Fruit fly (Drosophila melanogaster) whole organism, embryonic: ENCODE data around the gene Capr.
A peak's percentile ranks its signal among the peaks of the same experiment; 100 is the strongest.

Experiments
- Aef1 ChIP-seq: fragments of 200-800 bp; sonication (Bioruptor generic); IDR thresholded peaks from 3 replicates; pipeline ENCODE4 v1.3.6; 2022; ENCODE audit warnings: missing biosample characterization, missing genetic modification characterization
- B-H2 ChIP-seq: fragments of 200-800 bp; sonication (Bioruptor generic); optimal IDR thresholded peaks from 2 replicates; lab custom pipeline; 2018; ENCODE audit warnings: missing biosample characterization, mild to moderate bottlenecking, missing genetic modification characterization
- BEAF-32 ChIP-seq: fragments of 200-800 bp; sonication (Bioruptor generic); optimal IDR thresholded peaks from 3 replicates; lab custom pipeline; 2017; ENCODE audit warnings: missing biosample characterization, missing genetic modification characterization, mild to moderate bottlenecking, moderate library complexity, missing genetic modification reagents
- CG10366 ChIP-seq: fragments of 200-800 bp; sonication (Bioruptor generic); IDR thresholded peaks from 2 replicates; pipeline ENCODE4 v1.3.6; 2022; ENCODE audit warnings: missing biosample characterization, missing genetic modification characterization
- CG11247 ChIP-seq: fragments of 200-800 bp; sonication (Bioruptor generic); IDR thresholded peaks from 2 replicates; pipeline ENCODE4 v1.3.6; 2022; ENCODE audit warnings: missing biosample characterization, missing genetic modification characterization
- CG11398 ChIP-seq: fragments of 200-800 bp; sonication (Bioruptor generic); optimal IDR thresholded peaks from 2 replicates; lab custom pipeline; 2016; ENCODE audit warnings: missing biosample characterization, missing genetic modification characterization
- CG12071 ChIP-seq: fragments of 200-800 bp; sonication (Bioruptor generic); optimal IDR thresholded peaks from 3 replicates; lab custom pipeline; 2018; ENCODE audit warnings: missing biosample characterization, mild to moderate bottlenecking, missing genetic modification characterization
- CG12219 ChIP-seq: fragments of 200-800 bp; sonication (Bioruptor generic); optimal IDR thresholded peaks from 3 replicates; lab custom pipeline; 2018; ENCODE audit warnings: missing biosample characterization, mild to moderate bottlenecking, missing genetic modification characterization
- CG12299 ChIP-seq: fragments of 200-800 bp; sonication (Bioruptor generic); optimal IDR thresholded peaks from 2 replicates; lab custom pipeline; 2018; ENCODE audit warnings: missing biosample characterization, mild to moderate bottlenecking, missing genetic modification characterization
- CG14667 ChIP-seq: fragments of 200-800 bp; sonication (Bioruptor generic); IDR thresholded peaks from 2 replicates; pipeline ENCODE4 v1.3.6; 2022; ENCODE audit warnings: missing biosample characterization, missing genetic modification characterization
- CG14860 ChIP-seq: fragments of 200-800 bp; sonication (Bioruptor generic); IDR thresholded peaks from 3 replicates; pipeline ENCODE4 v1.3.6; 2022; ENCODE audit warnings: missing biosample characterization, missing genetic modification characterization; ENCODE audit not compliant: partially characterized antibody
- CG16863 ChIP-seq: fragments of 200-800 bp; sonication (Bioruptor generic); optimal IDR thresholded peaks from 3 replicates; lab custom pipeline; 2016; ENCODE audit warnings: missing biosample characterization, missing genetic modification characterization
- CG17186 ChIP-seq: fragments of 200-800 bp; sonication (Bioruptor generic); optimal IDR thresholded peaks from 3 replicates; lab custom pipeline; 2017; ENCODE audit warnings: missing biosample characterization, missing genetic modification reagents, missing genetic modification characterization
- CG2712 ChIP-seq: fragments of 200-800 bp; optimal IDR thresholded peaks from 3 replicates; lab custom pipeline; 2019; ENCODE audit warnings: missing biosample characterization, mild to moderate bottlenecking, missing genetic modification characterization, moderate library complexity
- CG30020 ChIP-seq: fragments of 200-800 bp; optimal IDR thresholded peaks from 2 replicates; lab custom pipeline; 2019; ENCODE audit warnings: missing biosample characterization, mild to moderate bottlenecking, missing genetic modification characterization, moderate library complexity
- CG32532 ChIP-seq: fragments of 200-800 bp; sonication (Bioruptor generic); IDR thresholded peaks from 2 replicates; pipeline ENCODE4 v1.3.6; 2022; ENCODE audit warnings: missing biosample characterization, missing genetic modification characterization
- CG3726 ChIP-seq: fragments of 200-800 bp; sonication (Bioruptor generic); IDR thresholded peaks from 3 replicates; pipeline ENCODE4, ENCODE4 v1.3.6; 2022; ENCODE audit warnings: missing biosample characterization, missing genetic modification characterization
- CG3838 ChIP-seq: fragments of 200-800 bp; sonication (Bioruptor generic); optimal IDR thresholded peaks from 3 replicates; lab custom pipeline; 2016; ENCODE audit warnings: missing biosample characterization, missing genetic modification characterization
- CG4360 ChIP-seq: fragments of 200-800 bp; sonication (Bioruptor generic); IDR thresholded peaks from 2 replicates; pipeline ENCODE4 v1.3.6; 2022; ENCODE audit warnings: missing biosample characterization, missing genetic modification characterization
- CG4707 ChIP-seq: fragments of 200-800 bp; sonication (Bioruptor generic); optimal IDR thresholded peaks from 2 replicates; lab custom pipeline; 2018; ENCODE audit warnings: missing biosample characterization, mild to moderate bottlenecking, missing genetic modification characterization, moderate library complexity
- CG6175 ChIP-seq: fragments of 200-800 bp; sonication (Bioruptor generic); IDR thresholded peaks from 3 replicates; pipeline ENCODE4 v1.3.6; 2022; ENCODE audit warnings: missing biosample characterization, missing genetic modification characterization
- CG6654 ChIP-seq: fragments of 200-800 bp; sonication (Bioruptor generic); optimal IDR thresholded peaks from 2 replicates; lab custom pipeline; 2017; ENCODE audit warnings: missing biosample characterization, mild to moderate bottlenecking, missing genetic modification characterization
- CG6689 ChIP-seq: fragments of 200-800 bp; sonication (Bioruptor generic); IDR thresholded peaks from 2 replicates; pipeline ENCODE4 v1.3.6; 2022; ENCODE audit warnings: missing biosample characterization, missing genetic modification characterization
- CG7963 ChIP-seq: fragments of 200-800 bp; sonication (Bioruptor generic); IDR thresholded peaks from 3 replicates; pipeline ENCODE4 v1.3.6; 2022; ENCODE audit warnings: missing biosample characterization, missing genetic modification characterization; ENCODE audit not compliant: partially characterized antibody
- CG9876 ChIP-seq: fragments of 200-800 bp; sonication (Bioruptor generic); optimal IDR thresholded peaks from 2 replicates; lab custom pipeline; 2016; ENCODE audit warnings: missing biosample characterization, missing genetic modification characterization
- Chrac-16 ChIP-seq: fragments of 200-800 bp; sonication (Bioruptor generic); optimal IDR thresholded peaks from 3 replicates; lab custom pipeline; 2016; ENCODE audit warnings: missing biosample characterization, missing genetic modification characterization
- Dfd ChIP-seq, 2 experiments: fragments of >200 bp; optimal IDR thresholded peaks; 2 replicates each; lab custom pipeline; 2017; ENCODE audit warnings: missing biosample characterization in 2 of 2, missing genetic modification characterization in 2 of 2
- HLH3B ChIP-seq: fragments of 200-800 bp; sonication (Bioruptor generic); IDR thresholded peaks from 2 replicates; pipeline ENCODE4 v1.3.6; 2022; ENCODE audit warnings: missing biosample characterization, missing genetic modification characterization
- HmgZ ChIP-seq: fragments of 200-800 bp; sonication (Bioruptor generic); optimal IDR thresholded peaks from 2 replicates; lab custom pipeline; 2018; ENCODE audit warnings: missing biosample characterization, mild to moderate bottlenecking, missing genetic modification characterization
- Hr78 ChIP-seq, 2 experiments: fragments of 200-800 bp in 1 of 2; fragments of >200 bp in 1 of 2; sonication (Bioruptor generic) in 1 of 2; optimal IDR thresholded peaks; 2 replicates each; lab custom pipeline; 2017 to 2019; ENCODE audit warnings: missing biosample characterization in 2 of 2, missing genetic modification characterization in 2 of 2, mild to moderate bottlenecking in 1 of 2, moderate library complexity in 1 of 2
- Lim3 ChIP-seq: fragments of 200-800 bp; sonication (Bioruptor generic); IDR thresholded peaks from 2 replicates; pipeline ENCODE4 v1.3.6; 2022; ENCODE audit warnings: missing biosample characterization, missing genetic modification characterization
- Lpt ChIP-seq: fragments of >200 bp; optimal IDR thresholded peaks from 2 replicates; lab custom pipeline; 2018; ENCODE audit warnings: missing biosample characterization, missing genetic modification characterization
- Oaz ChIP-seq: fragments of 200-800 bp; sonication (Bioruptor generic); IDR thresholded peaks from 2 replicates; pipeline ENCODE4 v1.3.6; 2022; ENCODE audit warnings: missing biosample characterization, missing genetic modification characterization
- PHDP ChIP-seq: fragments of 200-800 bp; sonication (Bioruptor generic); optimal IDR thresholded peaks from 3 replicates; lab custom pipeline; 2018; ENCODE audit warnings: missing biosample characterization, mild to moderate bottlenecking, missing genetic modification characterization, moderate library complexity
- Rx ChIP-seq: fragments of 200-800 bp; sonication (Bioruptor generic); IDR thresholded peaks from 2 replicates; pipeline ENCODE4 v1.3.6; 2022; ENCODE audit warnings: missing biosample characterization, missing genetic modification characterization
- Side ChIP-seq: fragments of 200-800 bp; sonication (Bioruptor generic); optimal IDR thresholded peaks from 2 replicates; lab custom pipeline; 2016; ENCODE audit warnings: missing biosample characterization, missing genetic modification characterization
- Sin3A ChIP-seq: fragments of >200 bp; optimal IDR thresholded peaks from 2 replicates; lab custom pipeline; 2018
- Sry-δ ChIP-seq: fragments of 200-800 bp; sonication (Bioruptor generic); optimal IDR thresholded peaks from 2 replicates; lab custom pipeline; 2016; ENCODE audit warnings: missing biosample characterization, missing genetic modification characterization
- crc ChIP-seq: fragments of 200-800 bp; sonication (Bioruptor generic); optimal IDR thresholded peaks from 2 replicates; lab custom pipeline; 2016; ENCODE audit warnings: missing biosample characterization, missing genetic modification characterization
- crol ChIP-seq: fragments of 200-800 bp; sonication (Bioruptor generic); IDR thresholded peaks from 2 replicates; pipeline ENCODE4 v1.3.6; 2022; ENCODE audit warnings: missing biosample characterization, missing genetic modification characterization
- dysf ChIP-seq: fragments of 200-800 bp; sonication (Bioruptor generic); IDR thresholded peaks from 3 replicates; pipeline ENCODE4 v1.3.6; 2022; ENCODE audit warnings: missing biosample characterization, missing genetic modification characterization
- h ChIP-seq: fragments of >200 bp; optimal IDR thresholded peaks from 2 replicates; lab custom pipeline; 2017
- ham ChIP-seq: fragments of 200-800 bp; sonication (Bioruptor generic); IDR thresholded peaks from 2 replicates; pipeline ENCODE4 v1.3.6; 2022; ENCODE audit warnings: missing biosample characterization, missing genetic modification characterization
- kah ChIP-seq: fragments of 200-800 bp; sonication (Bioruptor generic); optimal IDR thresholded peaks from 2 replicates; lab custom pipeline; 2018; ENCODE audit warnings: missing biosample characterization, mild to moderate bottlenecking, missing genetic modification characterization
- kay ChIP-seq: fragments of 200-800 bp; sonication (Bioruptor generic); optimal IDR thresholded peaks from 2 replicates; lab custom pipeline; 2016; ENCODE audit warnings: missing biosample characterization, missing genetic modification characterization
- mirr ChIP-seq: fragments of 200-800 bp; sonication (Bioruptor generic); optimal IDR thresholded peaks from 3 replicates; lab custom pipeline; 2018; ENCODE audit warnings: missing biosample characterization, mild to moderate bottlenecking, missing genetic modification characterization
- org-1 ChIP-seq: fragments of 200-800 bp; sonication (Bioruptor generic); optimal IDR thresholded peaks from 2 replicates; lab custom pipeline; 2017; ENCODE audit warnings: missing biosample characterization, missing genetic modification characterization
- pnt ChIP-seq: fragments of 200-800 bp; sonication (Bioruptor generic); optimal IDR thresholded peaks from 3 replicates; lab custom pipeline; 2016; ENCODE audit warnings: missing biosample characterization, missing genetic modification characterization
- shn ChIP-seq: fragments of 200-800 bp; sonication (Bioruptor generic); optimal IDR thresholded peaks from 3 replicates; lab custom pipeline; 2016; ENCODE audit warnings: missing biosample characterization, missing genetic modification characterization
- sna ChIP-seq: fragments of 200-800 bp; sonication (Bioruptor generic); IDR thresholded peaks from 2 replicates; pipeline ENCODE4 v1.3.6; 2022; ENCODE audit warnings: missing biosample characterization, missing genetic modification characterization; ENCODE audit not compliant: partially characterized antibody
- so ChIP-seq: fragments of 200-800 bp; sonication (Bioruptor generic); IDR thresholded peaks from 3 replicates; pipeline ENCODE4 v1.3.6; 2022; ENCODE audit warnings: missing biosample characterization, missing genetic modification characterization
- tna ChIP-seq: fragments of 200-800 bp; sonication (Bioruptor generic); IDR thresholded peaks from 2 replicates; pipeline ENCODE4 v1.3.6; 2022; ENCODE audit warnings: missing biosample characterization, missing genetic modification characterization; ENCODE audit not compliant: partially characterized antibody
- wek ChIP-seq: fragments of 200-800 bp; sonication (Bioruptor generic); optimal IDR thresholded peaks from 3 replicates; lab custom pipeline; 2018; ENCODE audit warnings: missing biosample characterization, mild to moderate bottlenecking, missing genetic modification characterization, moderate library complexity
- yki ChIP-seq: fragments of >200 bp; optimal IDR thresholded peaks from 3 replicates; lab custom pipeline; 2018

The Capr gene

DNA sequence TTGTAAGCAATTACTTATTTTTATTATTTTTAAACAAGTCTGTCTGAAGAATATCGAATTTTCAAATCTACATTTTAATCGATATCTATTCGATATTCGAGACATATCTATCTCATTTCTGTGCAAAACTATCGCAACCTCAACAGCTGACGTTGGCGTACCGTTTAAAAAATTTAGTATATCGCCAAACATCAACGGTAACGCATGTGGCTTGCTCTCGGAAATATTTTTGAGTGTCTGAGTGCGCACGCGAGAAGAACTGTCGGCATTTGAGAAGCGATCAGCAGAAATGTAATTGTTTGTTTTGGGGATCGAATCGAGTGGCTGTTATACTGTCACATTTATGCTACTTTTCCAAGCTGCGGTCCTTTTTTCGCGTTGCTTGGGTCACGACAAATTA lies 47.3 kb downstream of the Capr start, which contains the start of gene MYPT-75D (continued):
- peak; percentile 32 for TF ChIP-seq CG12219 (GFP tag; lab: Kevin White, UChicago)
- peak; percentile 32 for TF ChIP-seq CG12071 (GFP tag; lab: Kevin White, UChicago)
- no peak for TF ChIP-seq CG10366 (GFP tag; lab: Robert Waterston, UW)
- TF ChIP-seq CG11398 (GFP tag; lab: Kevin White, UChicago) = peak; percentile 49
- TF ChIP-seq Aef1 (GFP tag; lab: Robert Waterston, UW) = no peak
- TF ChIP-seq CG9876 (GFP tag; lab: Kevin White, UChicago) = no peak
- TF ChIP-seq Lim3 = no peak
- TF ChIP-seq Side (GFP tag; lab: Kevin White, UChicago) = peak; percentile 42
- no peak for TF ChIP-seq dysf (GFP tag; lab: Robert Waterston, UW)
- TF ChIP-seq Dfd (GFP tag; optimal IDR thresholded peaks at IDR 0.05; lab: Kevin White, UChicago) = no peak
- no peak for TF ChIP-seq CG3726 (GFP tag; lab: Robert Waterston, UW)
- TF ChIP-seq sna (GFP tag; lab: Robert Waterston, UW) = peak; percentile 79
- no peak for TF ChIP-seq CG3838
- TF ChIP-seq Sry-δ (GFP tag; lab: Kevin White, UChicago) = peak; percentile 75
- TF ChIP-seq PHDP = peak; percentile 23
- TF ChIP-seq CG12299 (tag; lab: Kevin White, UChicago) = peak; percentile 22
- no peak for TF ChIP-seq ham (GFP tag; lab: Robert Waterston, UW)
- peak; percentile 80 for TF ChIP-seq CG7963 (GFP tag; lab: Robert Waterston, UW)
- no peak for TF ChIP-seq org-1 (GFP tag; lab: Kevin White, UChicago)
- no peak for TF ChIP-seq Chrac-16
- TF ChIP-seq CG6654 (GFP tag; lab: Kevin White, UChicago) = no peak
- no peak for TF ChIP-seq pnt
- TF ChIP-seq HLH3B (GFP tag; lab: Robert Waterston, UW) = peak; percentile 43; the same call in 1 of the 2 replicates
- no peak for TF ChIP-seq Rx (GFP tag; lab: Robert Waterston, UW)

DNA sequence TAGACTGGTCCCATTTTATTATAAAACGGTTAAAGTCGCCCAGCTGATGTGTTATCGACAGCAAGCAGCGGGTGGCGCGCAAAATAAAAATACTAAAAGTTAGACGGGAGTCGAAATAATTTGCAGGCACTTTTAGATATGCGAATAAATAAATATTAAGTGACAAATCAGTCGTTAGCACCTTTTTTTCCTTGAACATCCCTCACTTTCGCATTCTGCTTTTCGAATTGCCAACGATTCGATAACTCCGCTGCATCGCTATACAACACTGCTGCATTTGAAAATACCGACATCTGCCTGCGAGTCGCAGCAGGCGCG lies 50.7 kb downstream of the Capr start, which contains the start of gene bora:
TSS of gene bora (plus strand) at position 271 of the 318 bp plus-strand sequence.
- TF ChIP-seq Sin3A (peak; percentile 73), CG14860 (0 out of 3 replicates have a peak, but pooled peaks have one; percentile 24), BEAF-32 (GFP tag; lab: Kevin White, UChicago) (peak; percentile 44), CG2712 (tag; lab: Kevin White, UChicago) (no peak), CG11247 (no peak), CG30020 (peak; percentile 14), B-H2 (GFP tag; lab: Kevin White, UChicago) (no peak), CG32532 (GFP tag; lab: Robert Waterston, UW) (no peak), CG16863 (no peak), Oaz (no peak), Lpt (GFP tag; lab: Kevin White, UChicago) (no peak), CG4707 (GFP tag; lab: Kevin White, UChicago) (no peak), Hr78 (GFP tag; optimal IDR thresholded peaks at IDR 0.05; lab: Kevin White, UChicago) (no peak), CG14667 (GFP tag; lab: Robert Waterston, UW) (no peak), crol (GFP tag; lab: Robert Waterston, UW) (no peak), CG6689 (no peak), kah (GFP tag; lab: Kevin White, UChicago) (no peak), HmgZ (tag; lab: Kevin White, UChicago) (no peak), tna (GFP tag; lab: Robert Waterston, UW) (no peak), so (GFP tag; lab: Robert Waterston, UW) (no peak), shn (GFP tag; lab: Kevin White, UChicago) (no peak), yki (no peak), crc (GFP tag; lab: Kevin White, UChicago) (no peak), h (lab: Kevin White, UChicago) (no peak), CG4360 (GFP tag; lab: Robert Waterston, UW) (no peak), mirr (GFP tag; lab: Kevin White, UChicago) (no peak), kay (GFP tag; lab: Kevin White, UChicago) (no peak), wek (GFP tag; lab: Kevin White, UChicago) (no peak), CG6175 (GFP tag; lab: Robert Waterston, UW) (no peak), CG17186 (GFP tag; lab: Kevin White, UChicago) (peak; percentile 21)
